Worm (Caenorhabditis elegans) whole organism, L1 larva: ENCODE measurements around the gene C54C6.4.
A peak's percentile ranks its signal among the peaks of the same experiment; 100 is the strongest.

Source experiments
- ces-1 ChIP-seq: fragments of 150-350 bp; optimal IDR thresholded peaks from 2 replicates; lab custom pipeline; 2014; ENCODE audit warnings: missing biosample characterization, missing genetic modification reagents, missing genetic modification characterization
- elt-3 ChIP-seq, 6 experiments: fragments of 150-350 bp in 1 of 6; sonication (generic microtip); optimal IDR thresholded peaks; 2 replicates each; lab custom pipeline; 2017 to 2018; ENCODE audit warnings: missing biosample characterization in 6 of 6, missing genetic modification characterization in 6 of 6, inconsistent platforms in 1 of 6
- mab-9 ChIP-seq: fragments of 200-800 bp; sonication (Bioruptor generic); IDR thresholded peaks from 2 replicates; pipeline ENCODE4 v1.3.6; 2022; ENCODE audit warnings: missing genetic modification reagents, missing genetic modification characterization, missing compliant biosample characterization
- nhr-77 ChIP-seq: fragments of 150-350 bp; optimal IDR thresholded peaks from 2 replicates; lab custom pipeline; 2014; ENCODE audit warnings: missing biosample characterization, missing genetic modification characterization
- sptf-1 ChIP-seq: fragments of 150-350 bp; optimal IDR thresholded peaks from 2 replicates; lab custom pipeline; 2014; ENCODE audit warnings: missing biosample characterization, missing genetic modification characterization

DNA sequence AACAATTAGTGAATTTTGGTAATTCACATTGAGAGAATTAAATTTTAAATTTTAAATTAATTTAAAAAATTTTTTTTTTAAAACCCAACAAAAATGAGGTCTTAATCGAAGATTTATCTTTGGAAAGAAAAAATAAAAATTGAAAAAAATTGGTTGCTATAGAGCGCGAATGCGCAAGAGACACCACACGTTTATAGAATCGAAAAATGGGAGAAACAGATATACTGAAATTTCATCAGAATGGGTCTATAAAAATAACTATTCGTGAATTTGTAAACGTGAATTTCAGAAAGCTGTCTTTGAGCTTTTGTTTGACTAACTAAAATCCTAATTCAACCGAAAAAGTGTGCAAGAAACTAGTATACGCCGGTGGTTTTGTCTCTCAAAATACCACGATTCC is 13.0 kb upstream of the C54C6.4 start:
- no peak for TF ChIP-seq ces-1
- no peak for TF ChIP-seq mab-9 (GFP tag; lab: Robert Waterston, UW)
- no peak for TF ChIP-seq sptf-1 (tag; lab: Kevin White, UChicago)
- no peak for TF ChIP-seq elt-3 (tag; optimal IDR thresholded peaks at IDR 0.05; lab: Kevin White, UChicago)
- TF ChIP-seq nhr-77 (tag; lab: Kevin White, UChicago) = peak; percentile 29
